Fruit fly (Drosophila melanogaster) whole organism, adult: ENCODE data around the gene Ctl2.

Experiments used
- CG14711 ChIP-seq: fragments of 200-800 bp; sonication (Bioruptor generic); optimal IDR thresholded peaks from 2 replicates; lab custom pipeline; 2018; ENCODE audit warnings: missing biosample characterization, mild to moderate bottlenecking, missing genetic modification characterization, moderate library complexity
- Clk ChIP-seq: fragments of 200-800 bp; sonication (Bioruptor generic); optimal IDR thresholded peaks from 2 replicates; lab custom pipeline; 2017; ENCODE audit warnings: missing biosample characterization, missing genetic modification characterization
- kay ChIP-seq: fragments of 200-800 bp; sonication (Bioruptor generic); peaks from one replicate; lab custom pipeline; 2016; ENCODE audit warnings: missing biosample characterization, missing genetic modification characterization, borderline replicate concordance
- tj ChIP-seq: fragments of 200-800 bp; sonication (Bioruptor generic); optimal IDR thresholded peaks from 3 replicates; lab custom pipeline; 2017; ENCODE audit warnings: missing biosample characterization, mild to moderate bottlenecking, missing genetic modification characterization, moderate library complexity
- toe ChIP-seq: fragments of 200-800 bp; sonication (Bioruptor generic); optimal IDR thresholded peaks from 2 replicates; lab custom pipeline; 2016; ENCODE audit warnings: missing biosample characterization, missing genetic modification characterization

DNA sequence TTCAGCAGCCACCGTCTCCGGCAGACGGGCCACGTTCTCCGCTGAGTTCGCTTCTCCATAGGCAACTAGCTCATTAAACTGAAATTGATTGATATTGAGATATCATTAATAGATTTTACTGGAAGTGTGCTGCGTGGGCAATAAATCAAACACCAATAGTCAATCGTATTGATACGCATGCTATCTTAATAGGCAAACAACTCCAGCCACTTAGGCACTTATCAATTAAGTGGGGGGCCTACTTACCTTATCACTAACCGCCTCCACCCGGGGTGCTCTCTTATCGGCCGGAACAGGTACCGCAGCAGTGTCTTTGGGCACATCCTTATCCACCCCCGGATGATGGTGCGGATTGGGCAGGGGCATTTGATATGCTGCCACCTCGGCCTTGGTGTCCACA is 11.4 kb upstream of the Ctl2 start:
- TF ChIP-seq kay (GFP tag; lab: Kevin White, UChicago) (no peak), Clk (GFP tag; lab: Kevin White, UChicago) (no peak), toe (GFP tag; lab: Kevin White, UChicago) (no peak), CG14711 (tag; lab: Kevin White, UChicago) (no peak), tj (GFP tag; lab: Kevin White, UChicago) (no peak)
